Worm (Caenorhabditis elegans): Measurements from ENCODE around the gene jac-1.

DNA sequence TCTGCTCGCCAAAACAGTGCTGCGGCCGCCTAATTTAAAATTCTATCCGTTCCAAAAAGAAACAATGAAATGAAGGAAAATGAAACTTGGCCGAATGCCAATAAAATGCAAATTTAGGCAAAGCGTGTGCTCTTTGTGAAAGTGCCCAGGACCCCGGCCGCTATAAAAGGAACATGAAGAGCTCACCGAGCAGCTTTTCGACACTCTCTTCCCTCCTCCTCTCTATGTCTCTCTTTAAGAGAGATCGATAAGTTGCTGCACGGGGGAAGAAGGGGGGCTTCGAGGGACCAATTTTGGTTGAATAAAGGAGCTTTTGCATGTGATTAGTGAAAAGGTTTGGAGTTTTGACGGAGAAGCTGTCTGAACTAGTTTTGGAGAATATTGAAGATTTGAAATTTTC lies 22.2 kb upstream of the jac-1 start:
- no peak for TF ChIP-seq flt-1 (GFP tag; IDR thresholded peaks at IDR 0.05)
- TF ChIP-seq tbx-11 (GFP tag; IDR thresholded peaks at IDR 0.05): no peak
